Worm (Caenorhabditis elegans): Measurements from ENCODE around the gene nhr-140.

Gene nhr-140

ce11 chrV:7015872-7016271 is 26.4 kb upstream of the nhr-140 start, which contains the start of gene C33G8.13:
Gene C33G8.13 (minus strand): TSS chrV:7015972.
- TF ChIP-seq elt-2 (tag; optimal IDR thresholded peaks at IDR 0.05): no peak

- TF ChIP-seq daf-12 (tag; optimal IDR thresholded peaks at IDR 0.05): no peak
- TF ChIP-seq skn-1 (tag; optimal IDR thresholded peaks at IDR 0.05): no peak
- TF ChIP-seq nhr-28 (tag; optimal IDR thresholded peaks at IDR 0.05): no peak
- no peak for TF ChIP-seq sea-2 (GFP tag; optimal IDR thresholded peaks at IDR 0.05)
- no peak for TF ChIP-seq fos-1 (tag; optimal IDR thresholded peaks at IDR 0.05)
- TF ChIP-seq pha-4 (tag; optimal IDR thresholded peaks at IDR 0.05): no peak
- TF ChIP-seq nhr-67 (tag; optimal IDR thresholded peaks at IDR 0.05): no peak
- no peak for TF ChIP-seq nhr-12 (tag; optimal IDR thresholded peaks at IDR 0.05)
- TF ChIP-seq nhr-43 (tag; optimal IDR thresholded peaks at IDR 0.05; ENCODE audit: poor library complexity, severe bottlenecking): no peak
- TF ChIP-seq elt-2 (tag; optimal IDR thresholded peaks at IDR 0.05): no peak
- no peak for TF ChIP-seq aly-2 (tag; optimal IDR thresholded peaks at IDR 0.05)
- TF ChIP-seq nhr-76 (tag; optimal IDR thresholded peaks at IDR 0.05): no peak
- TF ChIP-seq ceh-82 (tag; optimal IDR thresholded peaks at IDR 0.05): no peak
- TF ChIP-seq eor-1 (tag; optimal IDR thresholded peaks at IDR 0.05): no peak
- no peak for TF ChIP-seq ama-1 (optimal IDR thresholded peaks at IDR 0.05)
- TF ChIP-seq pqm-1 (tag; optimal IDR thresholded peaks at IDR 0.05): no peak
- TF ChIP-seq fkh-2 (tag; optimal IDR thresholded peaks at IDR 0.05): no peak
- no peak for TF ChIP-seq nhr-237 (tag; optimal IDR thresholded peaks at IDR 0.05)
- TF ChIP-seq jun-1 (tag; optimal IDR thresholded peaks at IDR 0.05): no peak
- no peak for TF ChIP-seq nhr-11 (tag; optimal IDR thresholded peaks at IDR 0.05)
Measured at ce11 chrV:7012617-7013016, 23.1 kb upstream of the nhr-140 start, which contains the start of gene srw-127. Gene srw-127 (plus strand): TSS chrV:7012917.

- TF ChIP-seq ceh-16 (tag; optimal IDR thresholded peaks at IDR 0.05): no peak
- TF ChIP-seq skn-1 (tag; optimal IDR thresholded peaks at IDR 0.05): no peak
- TF ChIP-seq ztf-11 (tag; optimal IDR thresholded peaks at IDR 0.05): no peak
- no peak for TF ChIP-seq ceh-28 (tag; optimal IDR thresholded peaks at IDR 0.05)
- no peak for TF ChIP-seq unc-39 (tag; optimal IDR thresholded peaks at IDR 0.05)
- no peak for TF ChIP-seq nhr-23 (tag; optimal IDR thresholded peaks at IDR 0.05)
- TF ChIP-seq egl-5 (tag; optimal IDR thresholded peaks at IDR 0.05): no peak
- TF ChIP-seq lin-39 (tag; optimal IDR thresholded peaks at IDR 0.05): no peak
- no peak for TF ChIP-seq nfya-1 (tag; optimal IDR thresholded peaks at IDR 0.05; ENCODE audit: insufficient read depth)
- no peak for TF ChIP-seq tbx-2 (tag; optimal IDR thresholded peaks at IDR 0.05)
- no peak for TF ChIP-seq pha-4 (tag; optimal IDR thresholded peaks at IDR 0.05)
- TF ChIP-seq elt-2 (tag; optimal IDR thresholded peaks at IDR 0.05): no peak
- no peak for TF ChIP-seq eor-1 (tag; optimal IDR thresholded peaks at IDR 0.05)
- no peak for TF ChIP-seq nhr-43 (tag; optimal IDR thresholded peaks at IDR 0.05; ENCODE audit: poor library complexity, severe bottlenecking)
- TF ChIP-seq ceh-9 (tag; optimal IDR thresholded peaks at IDR 0.05): no peak
- no peak for TF ChIP-seq ztf-4 (tag; optimal IDR thresholded peaks at IDR 0.05)
- no peak for TF ChIP-seq fos-1 (tag; optimal IDR thresholded peaks at IDR 0.05)
- no peak for TF ChIP-seq R02D3.7 (tag; optimal IDR thresholded peaks at IDR 0.05)
- no peak for TF ChIP-seq snpc-4 (tag; optimal IDR thresholded peaks at IDR 0.05)
- no peak for TF ChIP-seq nhr-237 (tag; optimal IDR thresholded peaks at IDR 0.05)
Measured at ce11 chrV:7009461-7009860, 20.0 kb upstream of the nhr-140 start, which contains the start of gene C33G8.2. Gene C33G8.2 (plus strand): TSS chrV:7009761.

ce11 chrV:7007307-7007706 is 17.8 kb upstream of the nhr-140 start, which contains the start of gene drd-10:
Gene drd-10 (plus strand): TSS chrV:7007607.
- no peak for TF ChIP-seq egl-27 (tag; optimal IDR thresholded peaks at IDR 0.05)
- TF ChIP-seq daf-12 (tag; optimal IDR thresholded peaks at IDR 0.05): no peak
- TF ChIP-seq ZK546.5 (tag; optimal IDR thresholded peaks at IDR 0.05): no peak
- TF ChIP-seq nhr-77 (tag; optimal IDR thresholded peaks at IDR 0.05): no peak
- TF ChIP-seq skn-1 (tag; optimal IDR thresholded peaks at IDR 0.05): no peak
- no peak for TF ChIP-seq sea-2 (GFP tag; optimal IDR thresholded peaks at IDR 0.05)
- TF ChIP-seq lsy-12 (tag; optimal IDR thresholded peaks at IDR 0.05): no peak
- no peak for TF ChIP-seq unc-62 (GFP tag; optimal IDR thresholded peaks at IDR 0.05)
- TF ChIP-seq fos-1 (tag; optimal IDR thresholded peaks at IDR 0.05): no peak
- no peak for TF ChIP-seq ztf-11 (tag; optimal IDR thresholded peaks at IDR 0.05)
- TF ChIP-seq nhr-43 (tag; optimal IDR thresholded peaks at IDR 0.05; ENCODE audit: poor library complexity, severe bottlenecking): no peak
- no peak for TF ChIP-seq ceh-16 (tag; optimal IDR thresholded peaks at IDR 0.05)
- TF ChIP-seq ceh-82 (tag; optimal IDR thresholded peaks at IDR 0.05): no peak
